Worm (Caenorhabditis elegans): ENCODE results near the gene gst-19.

The gst-19 gene

ce11 chrII:13611186-13611585 lies 15.8 kb downstream of the gst-19 start, which contains the start of gene gst-24:
Gene gst-24, minus strand, starts transcription at chrII:13611366.
- no peak for TF ChIP-seq sdc-2 (tag; optimal IDR thresholded peaks at IDR 0.05)
- TF ChIP-seq gmeb-2 (tag; optimal IDR thresholded peaks at IDR 0.05), result no peak
- TF ChIP-seq T23F11.4 (GFP tag; optimal IDR thresholded peaks at IDR 0.05), result no peak
- TF ChIP-seq npax-4 (tag; optimal IDR thresholded peaks at IDR 0.05), result no peak
- no peak for TF ChIP-seq dmd-4 (tag; optimal IDR thresholded peaks at IDR 0.05; ENCODE audit: borderline replicate concordance)

DNA sequence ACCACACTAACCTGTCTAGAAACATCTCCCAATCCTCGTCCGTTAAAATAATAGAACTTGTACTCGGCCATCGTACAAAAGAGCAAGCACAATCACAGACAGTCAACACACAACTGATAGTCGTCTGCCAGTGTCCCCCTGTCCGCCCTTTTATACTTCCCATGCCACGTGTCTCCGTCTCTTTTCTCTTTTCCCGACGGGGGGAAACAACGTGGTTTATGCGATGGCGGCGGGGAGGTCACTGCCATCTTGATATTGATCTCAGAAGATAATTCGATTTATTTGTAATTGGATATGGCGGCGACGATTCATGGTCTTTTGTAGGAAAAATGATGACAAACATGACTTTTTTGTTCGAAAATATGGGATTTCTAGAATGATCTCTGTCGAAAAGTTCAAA lies 17.3 kb downstream of the gst-19 start, which contains the start of gene gst-20:
Gene gst-20 (minus strand): TSS at position 170 of the 400 bp plus-strand sequence.
- TF ChIP-seq lin-11 (tag; optimal IDR thresholded peaks at IDR 0.05) (no peak), elt-2 (tag; optimal IDR thresholded peaks at IDR 0.05) (peak; percentile 10), odd-2 (tag; optimal IDR thresholded peaks at IDR 0.05) (no peak), elt-4 (tag; optimal IDR thresholded peaks at IDR 0.05) (no peak), ceh-31 (tag; optimal IDR thresholded peaks at IDR 0.05) (no peak), hlh-15 (tag; optimal IDR thresholded peaks at IDR 0.05) (no peak), unc-3 (GFP tag; conservative IDR thresholded peaks at IDR 0.05) (no peak), unc-3 (tag; optimal IDR thresholded peaks at IDR 0.05) (no peak), rnt-1 (tag; optimal IDR thresholded peaks at IDR 0.05) (peak; percentile 59), eyg-1 (tag; optimal IDR thresholded peaks at IDR 0.05) (no peak), unc-55 (GFP tag; optimal IDR thresholded peaks at IDR 0.05) (peak; percentile 10)

DNA sequence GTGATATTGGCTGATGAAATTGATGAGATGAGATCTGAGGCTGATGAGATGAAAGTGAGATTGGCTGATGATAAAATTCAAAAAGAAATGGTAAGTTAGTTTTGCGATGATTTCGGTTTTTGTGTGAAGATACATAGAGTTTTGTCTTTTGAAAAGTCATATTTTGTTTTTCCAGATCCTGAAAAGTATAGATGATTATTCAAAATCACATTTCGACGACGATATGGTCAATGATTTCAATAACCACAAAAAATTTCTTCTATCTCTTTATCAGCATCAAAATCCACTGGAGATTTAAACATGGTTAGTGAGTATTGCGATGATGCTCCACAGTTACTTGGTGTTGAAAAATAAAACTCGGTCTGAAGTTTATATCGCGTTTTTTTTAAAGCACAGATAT lies 26.0 kb downstream of the gst-19 start, which contains the start of gene csp-1:
Gene csp-1 (plus strand): TSS at position 301 of the 400 bp plus-strand sequence.
- TF ChIP-seq pqm-1 (tag; optimal IDR thresholded peaks at IDR 0.05) (no peak), hlh-15 (tag; optimal IDR thresholded peaks at IDR 0.05) (no peak), ceh-14 (tag; optimal IDR thresholded peaks at IDR 0.05) (no peak), fkh-6 (tag; optimal IDR thresholded peaks at IDR 0.05) (no peak), ref-2 (tag; optimal IDR thresholded peaks at IDR 0.05) (no peak), ceh-18 (tag; optimal IDR thresholded peaks at IDR 0.05) (no peak), che-1 (tag; optimal IDR thresholded peaks at IDR 0.05) (no peak), ahr-1 (tag; optimal IDR thresholded peaks at IDR 0.05) (no peak), mec-3 (tag; optimal IDR thresholded peaks at IDR 0.05; ENCODE audit: borderline replicate concordance) (no peak), unc-55 (GFP tag; optimal IDR thresholded peaks at IDR 0.05) (no peak), npax-4 (tag; optimal IDR thresholded peaks at IDR 0.05) (no peak), tbx-2 (tag; optimal IDR thresholded peaks at IDR 0.05) (no peak)

- TF ChIP-seq ttx-3 (tag; optimal IDR thresholded peaks at IDR 0.05) (no peak), K09A11.1 (tag; optimal IDR thresholded peaks at IDR 0.05; ENCODE audit: insufficient read depth) (no peak), sox-4 (tag; optimal IDR thresholded peaks at IDR 0.05) (no peak), dve-1 (tag; optimal IDR thresholded peaks at IDR 0.05) (no peak), tbx-7 (tag; optimal IDR thresholded peaks at IDR 0.05) (no peak), ceh-22 (tag; optimal IDR thresholded peaks at IDR 0.05) (no peak), ceh-24 (tag; optimal IDR thresholded peaks at IDR 0.05) (no peak), unc-42 (tag; optimal IDR thresholded peaks at IDR 0.05) (peak; percentile 16), nfya-1 (tag; optimal IDR thresholded peaks at IDR 0.05) (peak; percentile 53), lim-6 (tag; optimal IDR thresholded peaks at IDR 0.05) (no peak)
These were observed 30.4 kb downstream of the gst-19 start, which contains the start of the genes fbxc-23 and csc-1 for ce11 chrII:13596505-13596977. Gene fbxc-23, minus strand, starts transcription at chrII:13596555. Gene csc-1, plus strand, starts transcription at chrII:13596955.

DNA sequence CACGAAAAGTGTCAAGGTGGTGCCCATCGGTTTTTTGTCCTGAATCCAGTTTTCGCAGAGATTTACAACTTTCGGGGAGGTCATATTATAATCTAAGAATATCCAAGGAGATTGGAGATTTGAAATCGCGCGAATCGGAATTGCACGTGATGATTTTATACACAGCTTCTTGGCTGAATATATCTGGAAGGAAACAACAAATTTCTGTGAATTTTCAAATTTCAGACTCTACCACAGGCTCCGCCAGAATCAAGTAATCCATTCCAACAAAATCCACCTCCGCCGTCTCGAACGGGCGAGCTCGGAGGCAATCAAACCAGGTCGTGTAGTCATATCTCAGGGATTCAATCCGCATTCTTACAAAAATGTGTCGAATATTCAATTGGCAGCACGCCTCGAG lies 31.7 kb downstream of the gst-19 start:
- TF ChIP-seq ztf-16 (tag; optimal IDR thresholded peaks at IDR 0.05) (no peak), nfya-1 (tag; optimal IDR thresholded peaks at IDR 0.05) (no peak), ceh-14 (tag; optimal IDR thresholded peaks at IDR 0.05) (no peak)

All from whole organism, late embryonic.